Fruit fly (Drosophila melanogaster): Measurements from ENCODE around the gene CG5984.

dm6 chr3R:27250907-27251306 lies 3.1 kb upstream of the CG5984 start, which contains the start of the genes TTLL6B and TfIIA-L:
- no peak for TF ChIP-seq psq (GFP tag; optimal IDR thresholded peaks at IDR 0.05)
- no peak for TF ChIP-seq ab (GFP tag; optimal IDR thresholded peaks at IDR 0.05)
